Fruit fly (Drosophila melanogaster): Measurements from ENCODE around the gene Gr8a.
A peak's percentile ranks its signal among the peaks of the same experiment; 100 is the strongest.

The Gr8a gene

dm6 chrX:9193604-9194003 lies 33.3 kb upstream of the Gr8a start, which contains the start of gene CG12106 (continued):
- TF ChIP-seq TFAM (GFP tag; optimal IDR thresholded peaks at IDR 0.05) (no peak), fu2 (GFP tag; optimal IDR thresholded peaks at IDR 0.05) (no peak), Lim3 (GFP tag; IDR thresholded peaks at IDR 0.05) (no peak), luna (GFP tag; optimal IDR thresholded peaks at IDR 0.05) (no peak), CG3995 (GFP tag; optimal IDR thresholded peaks at IDR 0.05) (peak; percentile 0), CG7839 (tag; optimal IDR thresholded peaks at IDR 0.05) (peak; percentile 62), grn (GFP tag; optimal IDR thresholded peaks at IDR 0.05) (no peak), Xrp1 (GFP tag; IDR thresholded peaks at IDR 0.05) (peak; percentile 41; the same call in 1 of the 2 replicates), crp (GFP tag; optimal IDR thresholded peaks at IDR 0.05) (no peak), CG17568 (GFP tag; optimal IDR thresholded peaks at IDR 0.05) (no peak), hth (optimal IDR thresholded peaks at IDR 0.05) (no peak), Trl (optimal IDR thresholded peaks at IDR 0.05) (no peak), Trl (GFP tag; optimal IDR thresholded peaks at IDR 0.05) (peak; percentile 39)

dm6 chrX:9195311-9195710 lies 31.6 kb upstream of the Gr8a start:
- no peak for TF ChIP-seq CG7839 (tag; optimal IDR thresholded peaks at IDR 0.05)
- no peak for TF ChIP-seq Usf (GFP tag; optimal IDR thresholded peaks at IDR 0.05)
- TF ChIP-seq CG4820 (GFP tag; optimal IDR thresholded peaks at IDR 0.05): no peak
- TF ChIP-seq Drgx (GFP tag; IDR thresholded peaks at IDR 0.05): no peak
- no peak for TF ChIP-seq ind (GFP tag; optimal IDR thresholded peaks at IDR 0.05)
- TF ChIP-seq Max (GFP tag; optimal IDR thresholded peaks at IDR 0.05): no peak
- TF ChIP-seq CG8765 (GFP tag; IDR thresholded peaks at IDR 0.05): no peak
- no peak for TF ChIP-seq HLHmδ (GFP tag; optimal IDR thresholded peaks at IDR 0.05)
- TF ChIP-seq CG11456 (GFP tag; IDR thresholded peaks at IDR 0.05): no peak
- TF ChIP-seq Sin3A (optimal IDR thresholded peaks at IDR 0.05): no peak
- no peak for TF ChIP-seq BtbVII (GFP tag; optimal IDR thresholded peaks at IDR 0.05)
- TF ChIP-seq dati (GFP tag; IDR thresholded peaks at IDR 0.05): no peak
- no peak for TF ChIP-seq mirr (GFP tag; optimal IDR thresholded peaks at IDR 0.05)
- TF ChIP-seq CG6765 (GFP tag; optimal IDR thresholded peaks at IDR 0.05): no peak
- no peak for TF ChIP-seq bowl (GFP tag; IDR thresholded peaks at IDR 0.05)
- no peak for TF ChIP-seq CG32532 (GFP tag; IDR thresholded peaks at IDR 0.05)
- TF ChIP-seq toy (GFP tag; IDR thresholded peaks at IDR 0.05): no peak
- no peak for TF ChIP-seq Oaz (GFP tag; IDR thresholded peaks at IDR 0.05)

DNA sequence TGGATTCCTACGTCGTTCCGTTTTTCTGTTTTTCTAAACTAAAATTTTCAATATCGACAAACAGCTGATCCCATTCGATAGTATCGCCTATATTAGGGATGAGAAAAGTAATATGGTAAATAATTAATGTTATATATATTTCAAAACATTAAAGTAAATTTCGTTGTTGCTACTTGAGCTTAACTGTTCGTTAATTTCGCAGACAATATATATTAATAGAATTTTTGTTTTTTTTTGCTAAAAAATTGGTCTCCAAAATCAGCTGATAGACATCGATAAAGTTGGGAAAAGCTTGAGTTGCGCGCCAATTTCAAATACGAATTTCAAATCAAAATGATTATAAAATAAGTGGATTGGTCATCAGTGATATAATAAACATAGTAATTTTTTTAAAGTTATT lies 30.6 kb upstream of the Gr8a start, which contains the start of gene CG12118:
Gene CG12118 (minus strand): TSS at position 53 of the 400 bp plus-strand sequence.
- TF ChIP-seq klu (GFP tag; IDR thresholded peaks at IDR 0.05) (peak; percentile 41; the same call in 1 of the 2 replicates), CG5180 (GFP tag; optimal IDR thresholded peaks at IDR 0.05) (no peak), chinmo (GFP tag; IDR thresholded peaks at IDR 0.05; ENCODE audit: partially characterized antibody) (peak; percentile 72; the same call in 1 of the 4 replicates), Deaf1 (tag; optimal IDR thresholded peaks at IDR 0.05) (peak; percentile 36), CG8281 (tag; optimal IDR thresholded peaks at IDR 0.05) (peak; percentile 2), prd (optimal IDR thresholded peaks at IDR 0.05) (no peak), prd (GFP tag; IDR thresholded peaks at IDR 0.05) (peak; percentile 87), CG8944 (GFP tag; optimal IDR thresholded peaks at IDR 0.05) (peak; percentile 29), fd102C (GFP tag; optimal IDR thresholded peaks at IDR 0.05) (no peak), zen (tag; optimal IDR thresholded peaks at IDR 0.05) (peak; percentile 78), Ssrp (tag; optimal IDR thresholded peaks at IDR 0.05) (peak; percentile 74), CG34224 (GFP tag; IDR thresholded peaks at IDR 0.05; ENCODE audit: partially characterized antibody) (peak; percentile 91), sd (tag; optimal IDR thresholded peaks at IDR 0.05) (peak; percentile 60), Poxn (GFP tag; IDR thresholded peaks at IDR 0.05) (peak; percentile 32; the same call in 1 of the 2 replicates), gcm (GFP tag; optimal IDR thresholded peaks at IDR 0.05) (peak; percentile 64), Dfd (GFP tag; optimal IDR thresholded peaks at IDR 0.05) (no peak), CG6765 (GFP tag; optimal IDR thresholded peaks at IDR 0.05) (no peak), Six4 (GFP tag; optimal IDR thresholded peaks at IDR 0.05) (peak; percentile 72), dmrt99B (tag; optimal IDR thresholded peaks at IDR 0.05) (peak; percentile 73), D19B (GFP tag; optimal IDR thresholded peaks at IDR 0.05) (no peak), fu2 (GFP tag; optimal IDR thresholded peaks at IDR 0.05) (no peak), CG9609 (GFP tag; optimal IDR thresholded peaks at IDR 0.05) (peak; percentile 7), BEAF-32 (GFP tag; optimal IDR thresholded peaks at IDR 0.05) (peak; percentile 89)

Data from whole organism, embryonic.